Fruit fly (Drosophila melanogaster): ENCODE data around the gene atk.

dm6 chr3L:20462391-20462790, 2.3 kb downstream of the atk start:
- no peak for TF ChIP-seq CG3847 (GFP tag; IDR thresholded peaks at IDR 0.05)
- no peak for TF ChIP-seq Dek (tag; optimal IDR thresholded peaks at IDR 0.05)
- no peak for TF ChIP-seq CG3407 (GFP tag; optimal IDR thresholded peaks at IDR 0.05)
